Worm (Caenorhabditis elegans) whole organism, young adult: Measurements from ENCODE around the gene C56A3.5.

Experiments
- F23B12.7 ChIP-seq: sonication (generic microtip); optimal IDR thresholded peaks from 2 replicates; lab custom pipeline; 2017; ENCODE audit warnings: missing genetic modification characterization, mild to moderate bottlenecking, missing compliant biosample characterization, antibody characterized with exemption, moderate library complexity; ENCODE audit not compliant: insufficient read depth
- T26A5.8 ChIP-seq: sonication (generic microtip); optimal IDR thresholded peaks from 2 replicates; lab custom pipeline; 2016; ENCODE audit warnings: missing genetic modification characterization, missing compliant biosample characterization
- Y95B8A.8 ChIP-seq: fragments of 200-800 bp; sonication (Bioruptor generic); IDR thresholded peaks from 2 replicates; pipeline ENCODE4 v1.3.6; 2022; ENCODE audit warnings: missing genetic modification reagents, missing genetic modification characterization, missing compliant biosample characterization
- aptf-2 ChIP-seq: fragments of 200-800 bp; sonication (Bioruptor generic); conservative IDR thresholded peaks from 2 replicates; pipeline ENCODE4 v1.3.6; 2022; ENCODE audit warnings: missing genetic modification reagents, missing genetic modification characterization, missing compliant biosample characterization
- attf-3 ChIP-seq: fragments of 200-800 bp; sonication (Bioruptor generic); conservative IDR thresholded peaks from 2 replicates; pipeline ENCODE4 v1.3.6; 2022; ENCODE audit warnings: missing genetic modification reagents, missing genetic modification characterization, missing compliant biosample characterization
- hrde-1 ChIP-seq: sonication (generic microtip); optimal IDR thresholded peaks from 2 replicates; lab custom pipeline; 2016; ENCODE audit warnings: missing genetic modification characterization, mild to moderate bottlenecking, missing compliant biosample characterization, moderate library complexity, missing genotype, missing genetic modification reagents, borderline replicate concordance
- lin-40 ChIP-seq: sonication (generic microtip); optimal IDR thresholded peaks from 2 replicates; lab custom pipeline; 2016; ENCODE audit warnings: missing genetic modification characterization, mild to moderate bottlenecking, missing compliant biosample characterization, missing genotype, missing genetic modification reagents
- lsl-1 ChIP-seq: fragments of 200-800 bp; sonication (Bioruptor generic); optimal IDR thresholded peaks from 2 replicates; lab custom pipeline; 2018; ENCODE audit warnings: mild to moderate bottlenecking, missing genetic modification characterization, moderate library complexity, missing compliant biosample characterization
- madf-6 ChIP-seq: fragments of 200-800 bp; sonication (Bioruptor generic); IDR thresholded peaks from 2 replicates; pipeline ENCODE4 v1.3.6; 2022; ENCODE audit warnings: missing genetic modification reagents, missing genetic modification characterization, missing compliant biosample characterization
- snpc-4 ChIP-seq, 5 experiments: fragments of 150-350 bp in 1 of 5; sonication (generic microtip) in 4 of 5; optimal IDR thresholded peaks; 2 replicates each; lab custom pipeline; 2014 to 2018; ENCODE audit warnings: missing genetic modification characterization in 5 of 5, missing biosample characterization in 3 of 5, antibody characterized with exemption in 2 of 5, mild to moderate bottlenecking in 2 of 5, missing compliant biosample characterization in 2 of 5, missing genotype in 2 of 5, moderate library complexity in 2 of 5, missing genetic modification reagents in 1 of 5
- sptf-2 ChIP-seq: fragments of 200-800 bp; sonication (Bioruptor generic); optimal IDR thresholded peaks from 2 replicates; lab custom pipeline; 2018; ENCODE audit warnings: mild to moderate bottlenecking, missing genetic modification characterization, missing compliant biosample characterization
- unc-62 ChIP-seq: fragments of 150-350 bp; optimal IDR thresholded peaks from 2 replicates; lab custom pipeline; 2014; ENCODE audit warnings: missing biosample characterization, missing genetic modification reagents, missing genetic modification characterization
- ztf-25 ChIP-seq: fragments of 200-800 bp; sonication (Bioruptor generic); IDR thresholded peaks from 2 replicates; pipeline ENCODE4 v1.3.6; 2022; ENCODE audit warnings: missing genetic modification reagents, missing genetic modification characterization, missing compliant biosample characterization
- ztf-6 ChIP-seq: fragments of 200-800 bp; sonication (Bioruptor generic); IDR thresholded peaks from 2 replicates; pipeline ENCODE4 v1.3.6; 2022; ENCODE audit warnings: missing genetic modification reagents, missing genetic modification characterization, missing compliant biosample characterization

ce11 chrV:13563841-13564240, 12.1 kb downstream of the C56A3.5 start, which contains the start of gene grl-17:
- TF ChIP-seq aptf-2 (GFP tag; lab: Robert Waterston, UW) (no peak), lsl-1 (GFP tag; lab: Kevin White, UChicago) (no peak), ztf-6 (GFP tag; lab: Robert Waterston, UW) (no peak), sptf-2 (GFP tag; lab: Kevin White, UChicago) (no peak), snpc-4 (GFP tag; optimal IDR thresholded peaks at IDR 0.05; lab: Kevin White, UChicago) (no peak), snpc-4 (tag; optimal IDR thresholded peaks at IDR 0.05; lab: Kevin White, UChicago) (no peak), lin-40 (tag; lab: Kevin White, UChicago) (no peak), T26A5.8 (tag; lab: Kevin White, UChicago) (no peak), ztf-25 (GFP tag; lab: Robert Waterston, UW) (no peak), F23B12.7 (tag; lab: Kevin White, UChicago) (no peak), attf-3 (GFP tag; lab: Robert Waterston, UW) (no peak), madf-6 (no peak), unc-62 (GFP tag; lab: Kevin White, UChicago) (no peak), hrde-1 (tag; lab: Kevin White, UChicago) (no peak), Y95B8A.8 (GFP tag; lab: Robert Waterston, UW) (no peak)
